Fruit fly (Drosophila melanogaster) whole organism, wandering third instar larva: ENCODE data around the gene Ir94e.

Experiments used
- Jra ChIP-seq: sonication (Bioruptor generic); optimal IDR thresholded peaks from 2 replicates; lab custom pipeline; 2016; ENCODE audit warnings: missing biosample characterization, missing genetic modification characterization
- h ChIP-seq: fragments of 200-800 bp; sonication (Bioruptor generic); optimal IDR thresholded peaks from 3 replicates; lab custom pipeline; 2016; ENCODE audit warnings: missing biosample characterization, mild to moderate bottlenecking, missing genetic modification characterization
- rgr ChIP-seq: fragments of 200-800 bp; sonication (Bioruptor generic); optimal IDR thresholded peaks from 3 replicates; lab custom pipeline; 2016; ENCODE audit warnings: missing biosample characterization, mild to moderate bottlenecking, missing genetic modification characterization
- sage ChIP-seq: fragments of 200-800 bp; sonication (Bioruptor generic); optimal IDR thresholded peaks from 2 replicates; lab custom pipeline; 2016; ENCODE audit warnings: missing biosample characterization, mild to moderate bottlenecking, missing genetic modification characterization

DNA sequence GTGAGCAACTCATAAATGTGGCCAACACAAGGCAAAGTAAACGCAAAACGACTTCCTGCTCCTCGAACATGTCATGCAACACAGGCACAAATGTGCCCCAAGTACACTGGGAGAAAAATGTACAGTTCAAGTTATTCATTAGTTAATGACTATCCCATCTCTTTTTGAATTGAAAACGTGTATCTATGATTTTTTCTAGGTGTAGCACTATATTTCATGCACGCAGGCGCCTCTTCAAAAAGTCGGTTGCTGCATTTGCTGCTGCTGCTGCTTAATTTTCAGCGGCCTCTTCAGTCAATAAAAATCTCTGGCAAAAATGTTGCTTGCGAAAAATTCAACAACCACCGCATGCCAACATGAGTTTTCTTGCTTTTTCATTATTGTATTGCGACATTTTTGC is 37.8 kb upstream of the Ir94e start:
- no peak for TF ChIP-seq h (GFP tag; lab: Kevin White, UChicago)
- TF ChIP-seq sage (GFP tag; lab: Kevin White, UChicago) = no peak
- TF ChIP-seq rgr = no peak
- TF ChIP-seq Jra (GFP tag; lab: Kevin White, UChicago) = no peak
